Fruit fly (Drosophila melanogaster): Measurements from ENCODE around the gene CG13659.

dm6 chr3R:25299507-25299964 is 1.2 kb upstream of the CG13659 start, which contains the start of gene CG31288:
- TF ChIP-seq psq (optimal IDR thresholded peaks at IDR 0.05) (no peak), insv (optimal IDR thresholded peaks at IDR 0.05) (no peak), ttk (optimal IDR thresholded peaks at IDR 0.05) (no peak), Myc (optimal IDR thresholded peaks at IDR 0.05) (no peak)

Measured in Kc167 (cell line).